Worm (Caenorhabditis elegans) whole organism, L4/young adult: Measurements from ENCODE around the gene W03D2.9.
A peak's percentile ranks its signal among the peaks of the same experiment; 100 is the strongest.

Source experiments
- W03F9.2 ChIP-seq: fragments of 150-350 bp; optimal IDR thresholded peaks from 2 replicates; lab custom pipeline; 2014; ENCODE audit warnings: missing biosample characterization, missing genetic modification characterization
- dao-5 ChIP-seq: sonication (generic microtip); optimal IDR thresholded peaks from 2 replicates; lab custom pipeline; 2016; ENCODE audit warnings: missing genotype, missing genetic modification characterization, moderate library complexity, missing compliant biosample characterization
- him-1 ChIP-seq: sonication (generic microtip); optimal IDR thresholded peaks from 2 replicates; lab custom pipeline; 2016; ENCODE audit warnings: missing genotype, missing genetic modification reagents, missing genetic modification characterization, missing compliant biosample characterization

The W03D2.9 gene

DNA sequence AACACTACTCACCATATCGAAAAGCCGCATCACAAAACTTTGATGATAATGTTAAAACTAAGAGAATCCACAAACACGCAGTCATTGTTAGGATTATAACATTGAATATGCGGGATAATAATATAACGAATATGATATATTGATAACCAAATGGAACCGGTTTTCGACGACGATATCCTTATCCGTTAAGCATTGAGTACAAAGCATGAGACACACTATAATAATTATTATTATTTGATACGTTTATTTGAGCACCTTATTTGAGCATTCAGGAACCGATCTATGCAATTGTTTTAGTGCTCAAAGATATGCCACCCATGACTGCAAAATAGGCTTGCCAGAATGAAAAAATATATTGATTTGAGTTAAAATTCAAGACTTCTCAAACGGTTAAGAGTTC is at the start of gene W03D2.9:
W03D2.9 (minus strand) TSS at position 101 of the 400 bp plus-strand sequence.
- no peak for TF ChIP-seq dao-5 (tag; lab: Kevin White, UChicago)
- no peak for TF ChIP-seq W03F9.2 (tag; lab: Kevin White, UChicago)
- TF ChIP-seq him-1 = no peak

DNA sequence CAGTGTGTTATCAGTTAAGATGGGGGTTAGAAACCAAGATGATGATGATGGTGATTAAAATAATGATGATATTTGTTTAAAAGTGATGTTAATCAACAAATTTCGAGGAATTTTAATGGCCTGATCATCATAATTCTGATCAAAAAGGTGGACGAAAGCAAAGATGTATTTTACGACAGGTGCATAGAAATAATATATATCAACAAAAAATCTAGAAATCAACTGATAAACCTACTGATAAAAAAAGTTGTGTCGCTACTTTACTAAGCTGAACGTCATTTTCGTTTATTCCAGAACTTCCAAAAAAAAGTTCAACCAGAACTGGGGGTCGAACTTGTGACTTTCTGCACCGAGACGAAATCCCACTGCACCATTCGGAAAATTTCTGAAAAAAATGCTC is 48.6 kb upstream of the W03D2.9 start, which contains the start of gene mul-1:
mul-1 (minus strand) TSS at position 84 of the 400 bp plus-strand sequence.
- no peak for TF ChIP-seq W03F9.2 (tag; lab: Kevin White, UChicago)
- no peak for TF ChIP-seq dao-5 (tag; lab: Kevin White, UChicago)
- TF ChIP-seq him-1 = no peak

ce11 chrIV:4121055-4121454 is 46.5 kb upstream of the W03D2.9 start:
- TF ChIP-seq W03F9.2 (tag; lab: Kevin White, UChicago) = no peak
- no peak for TF ChIP-seq him-1
- TF ChIP-seq dao-5 (tag; lab: Kevin White, UChicago) = no peak

- TF ChIP-seq W03F9.2 (tag; lab: Kevin White, UChicago) (no peak), dao-5 (tag; lab: Kevin White, UChicago) (no peak), him-1 (no peak)
Measured at ce11 chrIV:4120263-4120662, 45.8 kb upstream of the W03D2.9 start, which contains the start of gene F49F1.5. TSS of gene F49F1.5 (minus strand) at chrIV:4120415.

- TF ChIP-seq W03F9.2 (tag; lab: Kevin White, UChicago) = no peak
- no peak for TF ChIP-seq him-1
- TF ChIP-seq dao-5 (tag; lab: Kevin White, UChicago) = no peak
Measured at ce11 chrIV:4117432-4117831, 42.9 kb upstream of the W03D2.9 start, which contains the start of gene drd-50. TSS of gene drd-50 (plus strand) at chrIV:4117732.

ce11 chrIV:4115634-4116033 is 41.1 kb upstream of the W03D2.9 start, which contains the start of the genes F49F1.4 and F49F1.2:
TSS of gene F49F1.4 (minus strand) at chrIV:4115734.
TSS of gene F49F1.2 (plus strand) at chrIV:4115943.
- no peak for TF ChIP-seq dao-5 (tag; lab: Kevin White, UChicago)
- no peak for TF ChIP-seq W03F9.2 (tag; lab: Kevin White, UChicago)
- TF ChIP-seq him-1 = no peak

ce11 chrIV:4114526-4114925 is 40.0 kb upstream of the W03D2.9 start, which contains the start of gene F49F1.15:
TSS of gene F49F1.15 (minus strand) at chrIV:4114626.
- TF ChIP-seq dao-5 (tag; lab: Kevin White, UChicago) (no peak), W03F9.2 (tag; lab: Kevin White, UChicago) (no peak), him-1 (no peak)

DNA sequence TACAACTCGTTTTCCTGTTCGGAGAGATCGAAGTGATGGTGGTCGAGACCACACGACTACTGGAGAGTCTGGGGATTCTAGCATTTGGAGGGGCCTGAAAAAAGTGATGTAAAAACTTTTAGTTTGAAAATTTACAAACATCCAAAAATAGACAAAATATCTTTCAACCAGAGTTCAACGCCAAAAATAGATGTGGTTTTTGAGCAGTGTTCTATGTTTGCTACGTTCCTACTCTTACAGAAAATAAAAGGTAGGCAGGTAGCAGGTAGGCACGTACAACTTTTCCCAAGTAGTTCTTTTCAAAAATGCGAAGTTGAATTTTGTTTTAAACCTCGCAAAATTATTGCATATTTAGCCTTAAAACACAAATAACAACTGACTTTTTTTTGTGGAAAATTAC is 37.9 kb upstream of the W03D2.9 start, which contains the start of gene F49F1.14:
F49F1.14 (minus strand) TSS at position 101 of the 400 bp plus-strand sequence.
- TF ChIP-seq W03F9.2 (tag; lab: Kevin White, UChicago) (no peak), dao-5 (tag; lab: Kevin White, UChicago) (no peak), him-1 (no peak)

ce11 chrIV:4108767-4109166 is 34.3 kb upstream of the W03D2.9 start, which contains the start of gene C35B1.7:
TSS of gene C35B1.7 (plus strand) at chrIV:4109067.
- TF ChIP-seq W03F9.2 (tag; lab: Kevin White, UChicago) = no peak
- TF ChIP-seq dao-5 (tag; lab: Kevin White, UChicago) = no peak
- TF ChIP-seq him-1 = no peak

DNA sequence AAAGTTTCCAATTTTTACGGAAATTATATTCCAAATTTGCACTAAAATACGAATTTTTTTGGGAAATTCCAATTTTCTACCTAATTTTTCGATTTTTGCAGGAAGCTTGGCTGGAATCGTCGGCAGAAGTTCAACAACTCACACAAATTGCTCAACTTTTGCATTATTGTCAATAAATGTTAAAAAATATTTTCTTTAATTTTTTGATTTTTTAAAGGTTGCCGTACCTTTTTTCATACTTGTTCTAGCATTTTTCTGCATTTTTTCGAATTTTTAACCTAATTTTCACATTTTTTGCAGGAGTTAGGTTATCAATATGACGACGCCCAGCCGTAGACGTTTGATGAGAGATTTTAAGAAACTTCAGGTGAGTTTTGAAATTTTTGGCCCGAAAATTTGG is 28.2 kb upstream of the W03D2.9 start, which contains the start of gene ubc-1:
ubc-1 (plus strand) TSS at position 301 of the 400 bp plus-strand sequence.
- no peak for TF ChIP-seq dao-5 (tag; lab: Kevin White, UChicago)
- no peak for TF ChIP-seq W03F9.2 (tag; lab: Kevin White, UChicago)
- TF ChIP-seq him-1 = no peak

ce11 chrIV:4099773-4100172 is 25.3 kb upstream of the W03D2.9 start:
- TF ChIP-seq him-1 = no peak
- no peak for TF ChIP-seq dao-5 (tag; lab: Kevin White, UChicago)
- no peak for TF ChIP-seq W03F9.2 (tag; lab: Kevin White, UChicago)

DNA sequence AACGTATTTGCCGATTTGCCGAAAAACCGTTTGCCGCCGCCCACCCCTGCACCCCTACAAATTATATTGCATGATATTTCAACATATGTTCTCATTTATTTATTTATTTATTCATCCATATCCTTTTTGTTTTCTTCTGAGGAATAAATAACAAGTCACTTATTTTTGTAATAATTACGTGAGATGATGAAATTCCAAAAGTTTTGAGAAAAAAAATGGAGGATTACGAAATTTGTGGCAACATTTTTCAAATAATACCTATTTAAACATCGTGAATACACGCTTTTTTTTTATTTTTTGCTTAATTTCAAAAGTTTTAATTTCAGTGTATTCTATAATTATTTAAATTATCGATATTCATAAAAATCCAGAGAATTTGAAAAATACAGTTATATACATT is 22.4 kb upstream of the W03D2.9 start:
- TF ChIP-seq W03F9.2 (tag; lab: Kevin White, UChicago) (no peak), dao-5 (tag; lab: Kevin White, UChicago) (no peak), him-1 (no peak)

DNA sequence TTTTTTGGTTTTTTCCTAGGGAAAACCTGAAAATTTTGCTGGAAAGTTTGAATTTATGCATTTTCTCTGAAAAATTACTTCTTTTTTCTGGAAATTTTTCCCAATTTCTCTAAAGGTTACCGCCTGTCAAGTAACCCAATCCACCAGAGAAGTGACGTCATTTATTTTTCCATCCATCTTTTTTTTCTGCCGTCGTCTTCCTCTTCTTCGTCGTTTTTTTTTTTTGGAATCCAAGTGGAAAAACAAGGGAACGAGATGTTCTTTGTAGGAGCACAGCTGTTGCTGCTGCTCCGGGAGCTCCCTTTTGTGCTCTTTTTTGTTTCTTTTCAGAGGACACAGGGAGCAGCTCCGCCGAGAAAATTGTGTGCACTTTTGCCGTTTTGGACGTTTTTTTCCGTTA is 19.9 kb upstream of the W03D2.9 start:
- TF ChIP-seq W03F9.2 (tag; lab: Kevin White, UChicago) (no peak), him-1 (no peak), dao-5 (tag; lab: Kevin White, UChicago) (no peak)

ce11 chrIV:4093087-4093486 is 18.6 kb upstream of the W03D2.9 start:
- peak; percentile 11 for TF ChIP-seq him-1
- TF ChIP-seq W03F9.2 (tag; lab: Kevin White, UChicago) = no peak

DNA sequence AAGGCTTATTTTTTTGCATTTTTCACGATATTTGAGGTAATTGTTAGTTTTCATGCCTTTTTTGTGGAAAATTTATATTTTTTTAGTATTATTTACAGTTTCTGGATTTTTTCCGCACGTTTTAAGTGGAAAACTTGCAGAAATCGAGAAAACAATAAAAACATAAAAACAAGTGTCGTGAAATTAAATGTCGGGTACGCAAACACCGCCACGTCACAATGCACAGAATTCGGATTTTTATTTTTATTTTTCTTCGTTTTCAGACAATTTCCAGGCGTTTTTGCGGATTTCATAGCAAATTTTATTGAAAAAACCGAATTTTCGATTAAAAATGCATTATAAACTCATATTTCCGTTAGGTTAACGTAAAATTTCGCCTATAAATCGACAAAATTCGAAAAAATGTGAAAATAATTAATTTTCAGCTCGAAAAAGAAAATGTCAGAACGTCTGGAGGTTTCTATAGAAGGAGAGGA is 11.3 kb upstream of the W03D2.9 start, which contains the start of gene C35B1.2:
C35B1.2 (plus strand) TSS at position 426 of the 476 bp plus-strand sequence.
- peak; percentile 23 for TF ChIP-seq W03F9.2 (tag; lab: Kevin White, UChicago)
- TF ChIP-seq dao-5 (tag; lab: Kevin White, UChicago) = no peak
- TF ChIP-seq him-1 = no peak
